Worm (Caenorhabditis elegans) whole organism, L4 larva: ENCODE data around the gene F11D5.1.
A peak's percentile ranks its signal among the peaks of the same experiment; 100 is the strongest.

Source experiments
- D1046.2 ChIP-seq: fragments of 200-800 bp; sonication (Bioruptor generic); IDR thresholded peaks from 2 replicates; pipeline ENCODE4 v1.3.6; 2022; ENCODE audit warnings: missing genetic modification characterization, missing compliant biosample characterization
- F37D6.2 ChIP-seq: sonication (generic microtip); optimal IDR thresholded peaks from 2 replicates; lab custom pipeline; 2016; ENCODE audit warnings: mild to moderate bottlenecking, missing genetic modification characterization, missing compliant biosample characterization
- R02D3.7 ChIP-seq: fragments of 150-350 bp; sonication (generic microtip); optimal IDR thresholded peaks from 3 replicates; lab custom pipeline; 2014; ENCODE audit warnings: missing biosample characterization, missing genetic modification characterization
- ZK546.5 ChIP-seq, 2 experiments: sonication (generic microtip); optimal IDR thresholded peaks; 2 replicates each; lab custom pipeline; 2017; ENCODE audit warnings: missing biosample characterization in 2 of 2, missing genetic modification characterization in 2 of 2
- aha-1 ChIP-seq: fragments of 150-350 bp; peaks from one replicate; lab custom pipeline; 2014; ENCODE audit warnings: missing biosample characterization, missing genetic modification characterization
- ama-1 ChIP-seq: fragments of 150-350 bp; optimal IDR thresholded peaks from 2 replicates; lab custom pipeline; 2014; ENCODE audit warnings: inconsistent platforms, mixed read lengths
- attf-4 ChIP-seq: sonication (generic microtip); optimal IDR thresholded peaks from 3 replicates; lab custom pipeline; 2017; ENCODE audit warnings: missing biosample characterization, missing genetic modification characterization
- ceh-20 ChIP-seq: fragments of 200-800 bp; sonication (Bioruptor generic); IDR thresholded peaks from 2 replicates; pipeline ENCODE4 v1.3.6; 2022; ENCODE audit warnings: missing genetic modification reagents, missing genetic modification characterization, missing compliant biosample characterization
- ceh-32 ChIP-seq: sonication (generic microtip); optimal IDR thresholded peaks from 2 replicates; lab custom pipeline; 2016; ENCODE audit warnings: mild to moderate bottlenecking, missing genetic modification characterization, missing compliant biosample characterization; ENCODE audit not compliant: poor library complexity
- ceh-44 ChIP-seq: fragments of 200-800 bp; sonication (Bioruptor generic); IDR thresholded peaks from 2 replicates; pipeline ENCODE4 v1.3.6; 2022; ENCODE audit warnings: missing genetic modification reagents, missing genetic modification characterization, missing compliant biosample characterization
- ces-1 ChIP-seq: fragments of 150-350 bp; sonication (generic microtip); optimal IDR thresholded peaks from 4 replicates; lab custom pipeline; 2014; ENCODE audit warnings: missing biosample characterization, missing genetic modification reagents, missing genetic modification characterization
- ctbp-1 ChIP-seq: fragments of 200-800 bp; sonication (Bioruptor generic); IDR thresholded peaks from 2 replicates; pipeline ENCODE4 v1.3.6; 2022; ENCODE audit warnings: missing genetic modification reagents, missing genetic modification characterization, missing compliant biosample characterization
- daf-16 ChIP-seq, 3 experiments: sonication (generic microtip); optimal IDR thresholded peaks; 2 replicates each; lab custom pipeline; 2016 to 2017; ENCODE audit warnings: missing genetic modification characterization in 3 of 3, missing genetic modification reagents in 3 of 3, mild to moderate bottlenecking in 2 of 3, missing compliant biosample characterization in 2 of 3, missing biosample characterization in 1 of 3, moderate library complexity in 1 of 3
- daf-8 ChIP-seq: fragments of 200-800 bp; sonication (Bioruptor generic); IDR thresholded peaks from 2 replicates; pipeline ENCODE4 v1.3.6; 2022; ENCODE audit warnings: missing genetic modification characterization, missing compliant biosample characterization
- dpl-1 ChIP-seq: fragments of 150-350 bp; optimal IDR thresholded peaks from 2 replicates; lab custom pipeline; 2014; ENCODE audit warnings: missing biosample characterization, missing genetic modification reagents, missing genetic modification characterization
- dve-1 ChIP-seq: sonication (generic microtip); optimal IDR thresholded peaks from 2 replicates; lab custom pipeline; 2017; ENCODE audit warnings: antibody characterized with exemption, mild to moderate bottlenecking, missing genetic modification characterization, missing compliant biosample characterization; ENCODE audit not compliant: insufficient read depth
- fkh-10 ChIP-seq: fragments of 150-350 bp; optimal IDR thresholded peaks from 2 replicates; lab custom pipeline; 2014; ENCODE audit warnings: missing biosample characterization, missing genetic modification reagents, missing genetic modification characterization
- gei-8 ChIP-seq: fragments of 200-800 bp; sonication (Bioruptor generic); optimal IDR thresholded peaks from 2 replicates; lab custom pipeline; 2018; ENCODE audit warnings: mild to moderate bottlenecking, missing genetic modification characterization, missing compliant biosample characterization
- jun-1 ChIP-seq: fragments of 150-350 bp; optimal IDR thresholded peaks from 2 replicates; lab custom pipeline; 2014; ENCODE audit warnings: missing biosample characterization, missing genetic modification reagents, missing genetic modification characterization
- lim-7 ChIP-seq: fragments of 200-800 bp; sonication (Bioruptor generic); IDR thresholded peaks from 2 replicates; pipeline ENCODE4 v1.3.6; 2022; ENCODE audit warnings: missing genetic modification characterization, missing compliant biosample characterization
- lin-1 ChIP-seq: fragments of 200-800 bp; sonication (Bioruptor generic); IDR thresholded peaks from 2 replicates; pipeline ENCODE4 v1.3.6; 2022; ENCODE audit warnings: missing genetic modification reagents, missing genetic modification characterization, missing compliant biosample characterization
- lin-39 ChIP-seq: fragments of 150-350 bp; optimal IDR thresholded peaks from 2 replicates; lab custom pipeline; 2014; ENCODE audit warnings: missing biosample characterization, missing genetic modification reagents, missing genetic modification characterization
- lsy-2 ChIP-seq, 2 experiments: fragments of 150-350 bp in 1 of 2; sonication (generic microtip) in 1 of 2; optimal IDR thresholded peaks; 2 replicates each; lab custom pipeline; 2014 to 2017; ENCODE audit warnings: missing biosample characterization in 2 of 2, missing genetic modification characterization in 2 of 2
- madf-5 ChIP-seq, 2 experiments: fragments of 200-800 bp; sonication (Bioruptor generic); IDR thresholded peaks; 2 replicates each; pipeline ENCODE4 v1.3.6; 2022; ENCODE audit warnings: missing compliant biosample characterization in 2 of 2, missing genetic modification characterization in 2 of 2
- mdl-1 ChIP-seq, 2 experiments: fragments of 150-350 bp in 1 of 2; sonication (generic microtip) in 1 of 2; optimal IDR thresholded peaks; 2 replicates each; lab custom pipeline; 2014 to 2017; ENCODE audit warnings: missing biosample characterization in 2 of 2, missing genetic modification characterization in 2 of 2
- mdt-29 ChIP-seq: fragments of 200-800 bp; sonication (Bioruptor generic); IDR thresholded peaks from 2 replicates; pipeline ENCODE4 v1.3.6; 2022; ENCODE audit warnings: missing genetic modification reagents, missing genetic modification characterization, missing compliant biosample characterization
- mes-2 ChIP-seq: sonication (generic microtip); optimal IDR thresholded peaks from 2 replicates; lab custom pipeline; 2016; ENCODE audit warnings: missing genotype, mild to moderate bottlenecking, missing genetic modification characterization, missing compliant biosample characterization; ENCODE audit not compliant: poor library complexity, severe bottlenecking
- mxl-3 ChIP-seq: fragments of 200-800 bp; sonication (Bioruptor generic); optimal IDR thresholded peaks from 2 replicates; lab custom pipeline; 2018; ENCODE audit warnings: mild to moderate bottlenecking, missing genetic modification characterization, missing compliant biosample characterization
- nhr-10 ChIP-seq: fragments of 150-350 bp; optimal IDR thresholded peaks from 2 replicates; lab custom pipeline; 2014; ENCODE audit warnings: missing biosample characterization, missing genetic modification characterization
- nhr-102 ChIP-seq: sonication (generic microtip); optimal IDR thresholded peaks from 2 replicates; lab custom pipeline; 2016; ENCODE audit warnings: mild to moderate bottlenecking, missing genetic modification characterization, moderate library complexity, missing compliant biosample characterization
- nhr-111 ChIP-seq: fragments of 200-800 bp; sonication (Bioruptor generic); optimal IDR thresholded peaks from 2 replicates; lab custom pipeline; 2018; ENCODE audit warnings: mild to moderate bottlenecking, missing genetic modification characterization, missing compliant biosample characterization
- nhr-237 ChIP-seq: sonication (generic microtip); optimal IDR thresholded peaks from 2 replicates; lab custom pipeline; 2017; ENCODE audit warnings: missing biosample characterization, missing genetic modification characterization
- nhr-6 ChIP-seq: fragments of 150-350 bp; optimal IDR thresholded peaks from 2 replicates; lab custom pipeline; 2014; ENCODE audit warnings: missing biosample characterization, missing genetic modification characterization
- nhr-76 ChIP-seq: fragments of 150-350 bp; optimal IDR thresholded peaks from 2 replicates; lab custom pipeline; 2014; ENCODE audit warnings: missing biosample characterization, missing genetic modification characterization
- nhr-77 ChIP-seq: fragments of 150-350 bp; optimal IDR thresholded peaks from 2 replicates; lab custom pipeline; 2014; ENCODE audit warnings: missing biosample characterization, missing genetic modification characterization
- pha-4 ChIP-seq, 2 experiments: fragments of 150-350 bp in 1 of 2; fragments of 200-800 bp in 1 of 2; sonication (Bioruptor generic) in 1 of 2; IDR thresholded peaks in 1 of 2; optimal IDR thresholded peaks in 1 of 2; 2 replicates each; pipeline versions ENCODE4 v1.3.6 to Lab custom; 2014 to 2022; ENCODE audit warnings: missing genetic modification characterization in 2 of 2, missing genetic modification reagents in 2 of 2, missing biosample characterization in 1 of 2, missing compliant biosample characterization in 1 of 2
- php-3 ChIP-seq: fragments of 200-800 bp; sonication (Bioruptor generic); IDR thresholded peaks from 2 replicates; pipeline ENCODE4 v1.3.6; 2022; ENCODE audit warnings: missing genetic modification reagents, missing genetic modification characterization, missing compliant biosample characterization
- rbr-2 ChIP-seq: sonication (generic microtip); optimal IDR thresholded peaks from 2 replicates; lab custom pipeline; 2016; ENCODE audit warnings: missing genotype, missing genetic modification characterization, missing compliant biosample characterization
- sdz-12 ChIP-seq: fragments of 200-800 bp; sonication (Bioruptor generic); optimal IDR thresholded peaks from 2 replicates; lab custom pipeline; 2018; ENCODE audit warnings: mild to moderate bottlenecking, missing genetic modification characterization, missing compliant biosample characterization
- snpc-4 ChIP-seq: fragments of 150-350 bp; optimal IDR thresholded peaks from 2 replicates; lab custom pipeline; 2014; ENCODE audit warnings: missing biosample characterization, missing genetic modification characterization
- tag-97 ChIP-seq: fragments of 200-800 bp; sonication (Bioruptor generic); IDR thresholded peaks from 2 replicates; pipeline ENCODE4 v1.3.6; 2022; ENCODE audit warnings: missing genetic modification characterization, missing compliant biosample characterization
- tra-1 ChIP-seq: fragments of 200-800 bp; sonication (Bioruptor generic); IDR thresholded peaks from 2 replicates; pipeline ENCODE4 v1.3.6; 2022; ENCODE audit warnings: missing genetic modification reagents, missing genetic modification characterization, missing compliant biosample characterization
- unc-130 ChIP-seq: sonication (generic microtip); optimal IDR thresholded peaks from 2 replicates; lab custom pipeline; 2016; ENCODE audit warnings: missing genetic modification reagents, missing genetic modification characterization, missing compliant biosample characterization
- unc-39 ChIP-seq: sonication (generic microtip); optimal IDR thresholded peaks from 2 replicates; lab custom pipeline; 2017; ENCODE audit warnings: missing biosample characterization, missing genetic modification characterization
- unc-62 ChIP-seq, 3 experiments: fragments of 150-350 bp in 1 of 3; sonication (generic microtip); optimal IDR thresholded peaks in 2 of 3; peaks in 1 of 3; 1 replicate in 1 of 3; 2 replicates in 2 of 3; lab custom pipeline; 2014 to 2017; ENCODE audit warnings: missing biosample characterization in 3 of 3, missing genetic modification characterization in 3 of 3, missing genetic modification reagents in 3 of 3, missing genotype in 1 of 3
- vab-7 ChIP-seq: fragments of 200-800 bp; sonication (Bioruptor generic); IDR thresholded peaks from 2 replicates; pipeline ENCODE4 v1.3.6; 2022; ENCODE audit warnings: missing genetic modification reagents, missing genetic modification characterization, missing compliant biosample characterization
- zfp-2 ChIP-seq: sonication (generic microtip); optimal IDR thresholded peaks from 2 replicates; lab custom pipeline; 2016; ENCODE audit warnings: mild to moderate bottlenecking, missing genetic modification characterization, missing compliant biosample characterization

Gene F11D5.1

ce11 chrX:3369442-3369841 lies 36.5 kb downstream of the F11D5.1 start:
- TF ChIP-seq unc-62 (GFP tag; optimal IDR thresholded peaks at IDR 0.05 in 1 of 2; lab: Kevin White, UChicago) (peak in 1 of 2 experiments; percentile 95), unc-62 (tag; optimal IDR thresholded peaks at IDR 0.05; lab: Kevin White, UChicago) (no peak), unc-39 (tag; lab: Kevin White, UChicago) (no peak)

- no peak for TF ChIP-seq lin-1 (GFP tag; lab: Robert Waterston, UW)
- TF ChIP-seq snpc-4 (tag; lab: Kevin White, UChicago): no peak
- TF ChIP-seq lsy-2 (tag; optimal IDR thresholded peaks at IDR 0.05; lab: Kevin White, UChicago): peak in 1 of 2 experiments; percentile 63
- no peak for TF ChIP-seq R02D3.7
- no peak for TF ChIP-seq nhr-10 (tag; lab: Kevin White, UChicago)
- no peak for TF ChIP-seq ZK546.5 (tag; optimal IDR thresholded peaks at IDR 0.05; lab: Kevin White, UChicago)
- no peak for TF ChIP-seq tag-97
- TF ChIP-seq ama-1 (lab: Kevin White, UChicago): no peak
- TF ChIP-seq php-3 (GFP tag; lab: Robert Waterston, UW): peak; percentile 51; the same call in 1 of the 2 replicates
- no peak for TF ChIP-seq nhr-76 (tag; lab: Kevin White, UChicago)
- TF ChIP-seq fkh-10: no peak
- TF ChIP-seq nhr-6: no peak
- peak; percentile 77 for TF ChIP-seq nhr-102
- peak; percentile 60 for TF ChIP-seq nhr-77 (tag; lab: Kevin White, UChicago)
- TF ChIP-seq unc-62 (GFP tag; optimal IDR thresholded peaks at IDR 0.05 in 1 of 2; lab: Kevin White, UChicago): no peak
- no peak for TF ChIP-seq unc-62 (tag; optimal IDR thresholded peaks at IDR 0.05; lab: Kevin White, UChicago)
- peak; percentile 93 for TF ChIP-seq vab-7 (GFP tag; lab: Robert Waterston, UW)
- peak; percentile 93 for TF ChIP-seq lim-7
- peak; percentile 66 for TF ChIP-seq nhr-111 (GFP tag; lab: Kevin White, UChicago)
- peak; percentile 81 for TF ChIP-seq gei-8 (GFP tag; lab: Kevin White, UChicago)
- TF ChIP-seq aha-1 (tag; lab: Kevin White, UChicago): peak; percentile 99
- peak; percentile 81 for TF ChIP-seq ceh-20 (GFP tag; lab: Robert Waterston, UW)
- TF ChIP-seq ceh-32 (tag; lab: Kevin White, UChicago): peak; percentile 22
- TF ChIP-seq mes-2 (tag; lab: Kevin White, UChicago): peak; percentile 87
- no peak for TF ChIP-seq daf-8 (GFP tag; lab: Robert Waterston, UW)
- peak; percentile 88 for TF ChIP-seq ctbp-1 (GFP tag; lab: Robert Waterston, UW)
- peak; percentile 84 for TF ChIP-seq sdz-12
- peak in 1 of 2 experiments; percentile 56 for TF ChIP-seq mdl-1 (tag; optimal IDR thresholded peaks at IDR 0.05; lab: Kevin White, UChicago)
- peak; percentile 90 for TF ChIP-seq pha-4 (GFP tag; IDR thresholded peaks at IDR 0.05; lab: Robert Waterston, UW)
- peak; percentile 34 for TF ChIP-seq pha-4 (tag; optimal IDR thresholded peaks at IDR 0.05; lab: Kevin White, UChicago)
- TF ChIP-seq attf-4 (tag; lab: Kevin White, UChicago): no peak
- TF ChIP-seq unc-130: peak; percentile 44
- peak; percentile 81; the same call in 1 of the 2 replicates for TF ChIP-seq mdt-29 (GFP tag; lab: Robert Waterston, UW)
- TF ChIP-seq D1046.2 (GFP tag; lab: Robert Waterston, UW): peak; percentile 76
- peak; percentile 56 for TF ChIP-seq dve-1 (tag; lab: Kevin White, UChicago)
- TF ChIP-seq dpl-1: no peak
- peak; percentile 72; the same call in 1 of the 2 replicates for TF ChIP-seq tra-1 (GFP tag; lab: Robert Waterston, UW)
- TF ChIP-seq madf-5 (GFP tag; IDR thresholded peaks at IDR 0.05; lab: Robert Waterston, UW): peak; percentile 80 to 82; a peak in 2 of 4 replicates
- peak; percentile 66 for TF ChIP-seq F37D6.2
- peak; percentile 45 to 82 for TF ChIP-seq daf-16 (GFP tag; optimal IDR thresholded peaks at IDR 0.05; lab: Kevin White, UChicago)
- peak; percentile 89 for TF ChIP-seq daf-16 (tag; optimal IDR thresholded peaks at IDR 0.05; lab: Kevin White, UChicago)
- TF ChIP-seq mxl-3 (GFP tag; lab: Kevin White, UChicago): peak; percentile 66
- TF ChIP-seq ces-1 (GFP tag; lab: Kevin White, UChicago): no peak
- no peak for TF ChIP-seq lin-39 (tag; lab: Kevin White, UChicago)
- peak; percentile 95 for TF ChIP-seq ceh-44 (GFP tag; lab: Robert Waterston, UW)
- peak; percentile 18 for TF ChIP-seq jun-1 (tag; lab: Kevin White, UChicago)
- no peak for TF ChIP-seq nhr-237 (tag; lab: Kevin White, UChicago)
- peak; percentile 79 for TF ChIP-seq rbr-2
- TF ChIP-seq zfp-2 (tag; lab: Kevin White, UChicago): no peak
Measured at ce11 chrX:3371264-3371663, 38.3 kb downstream of the F11D5.1 start.
